Worm (Caenorhabditis elegans) whole organism, L3 larva: ENCODE data around the gene pfs-2.

Experiments
- R02D3.7 ChIP-seq: fragments of 150-350 bp; optimal IDR thresholded peaks from 2 replicates; lab custom pipeline; 2014; ENCODE audit warnings: missing biosample characterization, missing genetic modification characterization
- ZK546.5 ChIP-seq: sonication (generic microtip); optimal IDR thresholded peaks from 2 replicates; lab custom pipeline; 2017; ENCODE audit warnings: missing biosample characterization, missing genetic modification characterization
- aly-2 ChIP-seq: fragments of 150-350 bp; optimal IDR thresholded peaks from 2 replicates; lab custom pipeline; 2014; ENCODE audit warnings: missing biosample characterization, missing genetic modification characterization
- ama-1 ChIP-seq: fragments of 150-350 bp; optimal IDR thresholded peaks from 2 replicates; lab custom pipeline; 2018
- ceh-16 ChIP-seq: sonication (generic microtip); optimal IDR thresholded peaks from 2 replicates; lab custom pipeline; 2017; ENCODE audit warnings: missing biosample characterization, missing genetic modification characterization
- ceh-28 ChIP-seq: fragments of 150-350 bp; optimal IDR thresholded peaks from 2 replicates; lab custom pipeline; 2014; ENCODE audit warnings: missing biosample characterization, missing genetic modification reagents, missing genetic modification characterization
- ceh-82 ChIP-seq: fragments of 150-350 bp; optimal IDR thresholded peaks from 2 replicates; lab custom pipeline; 2014; ENCODE audit warnings: missing biosample characterization, missing genetic modification characterization
- ceh-9 ChIP-seq: sonication (generic microtip); optimal IDR thresholded peaks from 2 replicates; lab custom pipeline; 2018; ENCODE audit warnings: missing biosample characterization, missing genetic modification characterization
- daf-12 ChIP-seq: fragments of 150-350 bp; optimal IDR thresholded peaks from 2 replicates; lab custom pipeline; 2014; ENCODE audit warnings: missing biosample characterization, missing genetic modification reagents, missing genetic modification characterization
- egl-27 ChIP-seq: sonication (generic microtip); optimal IDR thresholded peaks from 4 replicates; lab custom pipeline; 2017; ENCODE audit warnings: missing biosample characterization, missing genetic modification reagents, missing genetic modification characterization
- egl-5 ChIP-seq: fragments of 150-350 bp; optimal IDR thresholded peaks from 2 replicates; lab custom pipeline; 2017; ENCODE audit warnings: missing biosample characterization, missing genetic modification reagents, missing genetic modification characterization, inconsistent platforms
- elt-1 ChIP-seq: fragments of 150-350 bp; optimal IDR thresholded peaks from 2 replicates; lab custom pipeline; 2014; ENCODE audit warnings: missing biosample characterization, missing genetic modification characterization
- elt-2 ChIP-seq: sonication (generic microtip); optimal IDR thresholded peaks from 2 replicates; lab custom pipeline; 2016; ENCODE audit warnings: missing genetic modification reagents, mild to moderate bottlenecking, missing genetic modification characterization, missing compliant biosample characterization
- elt-3 ChIP-seq, 3 experiments: fragments of 150-350 bp in 1 of 3; sonication (generic microtip) in 2 of 3; optimal IDR thresholded peaks; 2 replicates in 2 of 3; 4 replicates in 1 of 3; lab custom pipeline; 2014 to 2017; ENCODE audit warnings: missing biosample characterization in 3 of 3, missing genetic modification characterization in 3 of 3
- eor-1 ChIP-seq, 2 experiments: fragments of 150-350 bp; optimal IDR thresholded peaks; 2 replicates each; lab custom pipeline; 2014 to 2018; ENCODE audit warnings: missing biosample characterization in 2 of 2, missing genetic modification characterization in 2 of 2
- fkh-10 ChIP-seq: sonication (generic microtip); optimal IDR thresholded peaks from 2 replicates; lab custom pipeline; 2017; ENCODE audit warnings: missing biosample characterization, missing genetic modification reagents, missing genetic modification characterization
- fkh-2 ChIP-seq: fragments of 150-350 bp; optimal IDR thresholded peaks from 2 replicates; lab custom pipeline; 2014; ENCODE audit warnings: missing biosample characterization, missing genetic modification reagents, missing genetic modification characterization
- fos-1 ChIP-seq: fragments of 150-350 bp; optimal IDR thresholded peaks from 2 replicates; lab custom pipeline; 2014; ENCODE audit warnings: missing biosample characterization, missing genetic modification characterization
- hmg-11 ChIP-seq: sonication (generic microtip); optimal IDR thresholded peaks from 2 replicates; lab custom pipeline; 2016; ENCODE audit warnings: missing genetic modification characterization, missing compliant biosample characterization
- jun-1 ChIP-seq: fragments of 150-350 bp; optimal IDR thresholded peaks from 2 replicates; lab custom pipeline; 2014; ENCODE audit warnings: missing biosample characterization, missing genetic modification reagents, missing genetic modification characterization
- lin-15B ChIP-seq: fragments of 150-350 bp; optimal IDR thresholded peaks from 2 replicates; lab custom pipeline; 2014; ENCODE audit warnings: missing biosample characterization, missing genetic modification characterization
- lin-39 ChIP-seq: fragments of 150-350 bp; optimal IDR thresholded peaks from 2 replicates; lab custom pipeline; 2018; ENCODE audit warnings: missing biosample characterization, missing genetic modification reagents, missing genetic modification characterization
- lsy-12 ChIP-seq: sonication (generic microtip); optimal IDR thresholded peaks from 2 replicates; lab custom pipeline; 2016; ENCODE audit warnings: mild to moderate bottlenecking, missing genetic modification characterization, missing compliant biosample characterization
- mdl-1 ChIP-seq: fragments of 150-350 bp; optimal IDR thresholded peaks from 2 replicates; lab custom pipeline; 2014; ENCODE audit warnings: missing biosample characterization, missing genetic modification characterization
- mml-1 ChIP-seq: fragments of 150-350 bp; sonication (generic microtip); optimal IDR thresholded peaks from 3 replicates; lab custom pipeline; 2014; ENCODE audit warnings: missing biosample characterization, missing genetic modification characterization
- nfya-1 ChIP-seq: sonication (generic microtip); optimal IDR thresholded peaks from 2 replicates; lab custom pipeline; 2017; ENCODE audit warnings: missing genetic modification characterization, mild to moderate bottlenecking, missing compliant biosample characterization, antibody characterized with exemption, moderate library complexity; ENCODE audit not compliant: insufficient read depth
- nhr-11 ChIP-seq: fragments of 150-350 bp; optimal IDR thresholded peaks from 2 replicates; lab custom pipeline; 2014; ENCODE audit warnings: missing biosample characterization, missing genetic modification characterization
- nhr-12 ChIP-seq: fragments of 150-350 bp; optimal IDR thresholded peaks from 2 replicates; lab custom pipeline; 2014; ENCODE audit warnings: missing biosample characterization, missing genetic modification characterization
- nhr-23 ChIP-seq: fragments of 150-350 bp; optimal IDR thresholded peaks from 2 replicates; lab custom pipeline; 2014; ENCODE audit warnings: missing biosample characterization, missing genetic modification reagents, missing genetic modification characterization
- nhr-237 ChIP-seq: fragments of 150-350 bp; optimal IDR thresholded peaks from 2 replicates; lab custom pipeline; 2014; ENCODE audit warnings: missing biosample characterization, missing genetic modification characterization
- nhr-25 ChIP-seq: sonication (generic microtip); optimal IDR thresholded peaks from 2 replicates; lab custom pipeline; 2017; ENCODE audit warnings: missing biosample characterization, missing genetic modification characterization
- nhr-28 ChIP-seq: fragments of 150-350 bp; optimal IDR thresholded peaks from 2 replicates; lab custom pipeline; 2014; ENCODE audit warnings: missing biosample characterization, missing genetic modification characterization
- nhr-43 ChIP-seq: sonication (generic microtip); optimal IDR thresholded peaks from 2 replicates; lab custom pipeline; 2016; ENCODE audit warnings: mild to moderate bottlenecking, missing genetic modification characterization, missing compliant biosample characterization; ENCODE audit not compliant: poor library complexity, severe bottlenecking
- nhr-67 ChIP-seq: fragments of 150-350 bp; optimal IDR thresholded peaks from 2 replicates; lab custom pipeline; 2014; ENCODE audit warnings: missing biosample characterization, missing genetic modification characterization
- nhr-76 ChIP-seq: fragments of 150-350 bp; sonication (generic microtip); optimal IDR thresholded peaks from 5 replicates; lab custom pipeline; 2014; ENCODE audit warnings: missing biosample characterization, missing genetic modification characterization
- nhr-77 ChIP-seq: fragments of 150-350 bp; optimal IDR thresholded peaks from 2 replicates; lab custom pipeline; 2014; ENCODE audit warnings: missing biosample characterization, missing genetic modification characterization
- pha-4 ChIP-seq: fragments of 150-350 bp; optimal IDR thresholded peaks from 2 replicates; lab custom pipeline; 2014; ENCODE audit warnings: missing biosample characterization, missing genetic modification reagents, missing genetic modification characterization
- pqm-1 ChIP-seq: fragments of 150-350 bp; optimal IDR thresholded peaks from 2 replicates; lab custom pipeline; 2017; ENCODE audit warnings: missing biosample characterization, missing genetic modification characterization, inconsistent platforms
- sea-2 ChIP-seq: fragments of 150-350 bp; sonication (generic microtip); optimal IDR thresholded peaks from 4 replicates; lab custom pipeline; 2014; ENCODE audit warnings: missing biosample characterization, missing genetic modification reagents, missing genetic modification characterization
- skn-1 ChIP-seq: fragments of 150-350 bp; optimal IDR thresholded peaks from 2 replicates; lab custom pipeline; 2014; ENCODE audit warnings: missing biosample characterization, missing genetic modification characterization
- snpc-4 ChIP-seq: fragments of 150-350 bp; optimal IDR thresholded peaks from 2 replicates; lab custom pipeline; 2014; ENCODE audit warnings: missing biosample characterization, missing genetic modification characterization
- tbx-2 ChIP-seq: sonication (generic microtip); optimal IDR thresholded peaks from 2 replicates; lab custom pipeline; 2016; ENCODE audit warnings: mild to moderate bottlenecking, missing genetic modification characterization, missing compliant biosample characterization
- unc-39 ChIP-seq: sonication (generic microtip); optimal IDR thresholded peaks from 4 replicates; lab custom pipeline; 2017; ENCODE audit warnings: missing biosample characterization, missing genetic modification characterization
- unc-62 ChIP-seq: fragments of 150-350 bp; sonication (generic microtip); optimal IDR thresholded peaks from 4 replicates; lab custom pipeline; 2014; ENCODE audit warnings: missing biosample characterization, missing genetic modification reagents, missing genetic modification characterization
- zag-1 ChIP-seq: fragments of 150-350 bp; optimal IDR thresholded peaks from 2 replicates; lab custom pipeline; 2014; ENCODE audit warnings: missing biosample characterization, missing genetic modification characterization
- ztf-11 ChIP-seq: fragments of 150-350 bp; optimal IDR thresholded peaks from 2 replicates; lab custom pipeline; 2014; ENCODE audit warnings: missing biosample characterization, missing genetic modification characterization
- ztf-4 ChIP-seq: fragments of 150-350 bp; optimal IDR thresholded peaks from 2 replicates; lab custom pipeline; 2014; ENCODE audit warnings: missing biosample characterization, missing genetic modification characterization

The pfs-2 gene

DNA sequence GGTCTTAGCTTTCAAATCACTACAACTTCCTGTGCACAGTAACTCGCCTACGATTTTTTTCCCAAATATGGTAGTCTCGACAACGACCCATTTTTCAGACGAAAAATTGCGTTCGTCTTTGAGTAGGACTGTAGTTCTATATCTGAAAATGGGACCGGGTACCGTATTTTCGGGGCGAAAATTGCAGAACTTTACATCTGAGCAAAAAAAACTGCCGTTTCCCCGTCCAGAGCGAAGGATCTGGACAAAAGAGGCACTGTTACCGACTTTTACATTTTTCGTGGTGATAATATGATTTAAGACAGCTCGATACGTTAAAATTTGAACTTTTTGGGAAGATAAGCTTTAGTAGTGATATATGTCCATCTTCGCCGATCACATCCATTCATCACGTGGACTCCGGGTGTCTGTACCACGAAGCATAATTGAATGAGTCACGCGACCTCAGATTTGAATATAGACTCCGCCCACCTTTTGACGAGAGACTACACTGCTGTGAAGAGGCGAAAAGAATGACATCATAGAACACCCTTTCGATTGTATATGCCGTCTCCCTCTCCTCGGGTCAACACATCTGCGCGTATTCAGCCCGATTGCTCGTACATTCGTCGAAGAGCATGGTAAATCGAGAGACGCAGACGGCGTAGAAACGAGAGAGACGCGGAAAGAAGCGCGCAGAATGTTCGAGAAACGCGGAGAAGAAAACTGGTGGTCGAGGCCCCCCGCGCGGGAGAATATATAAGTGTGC is 46.7 kb downstream of the pfs-2 start:
- TF ChIP-seq unc-39 (tag; lab: Kevin White, UChicago) (no peak), snpc-4 (tag; lab: Kevin White, UChicago) (peak; percentile 40), nhr-28 (tag; lab: Kevin White, UChicago) (no peak), skn-1 (no peak), lin-39 (peak; percentile 63), eor-1 (tag; optimal IDR thresholded peaks at IDR 0.05; lab: Kevin White, UChicago) (peak in 1 of 2 experiments; percentile 29), ZK546.5 (no peak), nhr-23 (peak; percentile 96), ceh-9 (tag; lab: Kevin White, UChicago) (no peak), nhr-11 (tag; lab: Kevin White, UChicago) (no peak), fos-1 (tag; lab: Kevin White, UChicago) (peak; percentile 61), ceh-28 (peak; percentile 54), sea-2 (GFP tag; lab: Kevin White, UChicago) (peak; percentile 95), lsy-12 (tag; lab: Kevin White, UChicago) (peak; percentile 90), ceh-82 (tag; lab: Kevin White, UChicago) (no peak), elt-3 (tag; optimal IDR thresholded peaks at IDR 0.05; lab: Kevin White, UChicago) (no peak), nhr-77 (tag; lab: Kevin White, UChicago) (peak; percentile 70), elt-1 (tag; lab: Kevin White, UChicago) (no peak), egl-27 (no peak), ceh-16 (tag; lab: Kevin White, UChicago) (no peak), egl-5 (tag; lab: Kevin White, UChicago) (no peak), nhr-12 (tag; lab: Kevin White, UChicago) (no peak), nfya-1 (tag; lab: Kevin White, UChicago) (peak; percentile 78), daf-12 (tag; lab: Kevin White, UChicago) (no peak), lin-15B (peak; percentile 43), nhr-67 (tag; lab: Kevin White, UChicago) (no peak), hmg-11 (tag; lab: Kevin White, UChicago) (peak; percentile 40), R02D3.7 (tag; lab: Kevin White, UChicago) (no peak), unc-62 (GFP tag; lab: Kevin White, UChicago) (no peak), nhr-76 (tag; lab: Kevin White, UChicago) (no peak), aly-2 (no peak), fkh-10 (GFP tag; lab: Kevin White, UChicago) (no peak), ztf-11 (no peak), pha-4 (tag; lab: Kevin White, UChicago) (peak; percentile 80), ztf-4 (tag; lab: Kevin White, UChicago) (peak; percentile 88), nhr-237 (tag; lab: Kevin White, UChicago) (no peak), mml-1 (peak; percentile 23), ama-1 (peak; percentile 58), pqm-1 (peak; percentile 44), zag-1 (tag; lab: Kevin White, UChicago) (no peak), jun-1 (tag; lab: Kevin White, UChicago) (peak; percentile 80), nhr-25 (peak; percentile 96), mdl-1 (tag; lab: Kevin White, UChicago) (no peak), tbx-2 (tag; lab: Kevin White, UChicago) (peak; percentile 75), nhr-43 (tag; lab: Kevin White, UChicago) (peak; percentile 90), fkh-2 (tag; lab: Kevin White, UChicago) (no peak), elt-2 (tag; lab: Kevin White, UChicago) (peak; percentile 33)
